Fruit fly (Drosophila melanogaster) whole organism, embryonic: Measurements from ENCODE around the gene CG32712.
A peak's percentile ranks its signal among the peaks of the same experiment; 100 is the strongest.

Experiments
- ATbp ChIP-seq: fragments of 200-800 bp; sonication (Bioruptor generic); optimal IDR thresholded peaks from 2 replicates; lab custom pipeline; 2017; ENCODE audit warnings: missing biosample characterization, mild to moderate bottlenecking, missing genetic modification characterization, missing genetic modification reagents
- Bteb2 ChIP-seq: fragments of 200-800 bp; sonication (Bioruptor generic); optimal IDR thresholded peaks from 2 replicates; lab custom pipeline; 2016; ENCODE audit warnings: missing biosample characterization, missing genetic modification characterization
- CG12659 ChIP-seq: fragments of 200-800 bp; sonication (Bioruptor generic); optimal IDR thresholded peaks from 3 replicates; lab custom pipeline; 2017; ENCODE audit warnings: mild to moderate bottlenecking, missing biosample characterization, missing genetic modification reagents, missing genetic modification characterization
- CG14050 ChIP-seq: fragments of 200-800 bp; sonication (Bioruptor generic); IDR thresholded peaks from 3 replicates; pipeline ENCODE4 v1.3.6; 2022; ENCODE audit warnings: missing biosample characterization, missing genetic modification characterization
- CG14965 ChIP-seq: fragments of 200-800 bp; sonication (Bioruptor generic); optimal IDR thresholded peaks from 2 replicates; lab custom pipeline; 2016; ENCODE audit warnings: missing biosample characterization, missing genetic modification characterization, borderline replicate concordance
- CG15269 ChIP-seq: fragments of 200-800 bp; sonication (Bioruptor generic); optimal IDR thresholded peaks from 2 replicates; lab custom pipeline; 2018; ENCODE audit warnings: missing biosample characterization, mild to moderate bottlenecking, missing genetic modification characterization, moderate library complexity
- CG16813 ChIP-seq: fragments of 200-800 bp; sonication (Bioruptor generic); IDR thresholded peaks from 3 replicates; pipeline ENCODE4 v1.3.6; 2022; ENCODE audit warnings: missing biosample characterization, missing genetic modification characterization; ENCODE audit not compliant: partially characterized antibody
- CG17186 ChIP-seq: fragments of 200-800 bp; sonication (Bioruptor generic); optimal IDR thresholded peaks from 3 replicates; lab custom pipeline; 2017; ENCODE audit warnings: missing biosample characterization, missing genetic modification reagents, missing genetic modification characterization
- CG17359 ChIP-seq: fragments of 200-800 bp; sonication (Bioruptor generic); optimal IDR thresholded peaks from 3 replicates; lab custom pipeline; 2018; ENCODE audit warnings: missing biosample characterization, mild to moderate bottlenecking, missing genetic modification characterization, moderate library complexity
- CG3163 ChIP-seq: fragments of 200-800 bp; sonication (Bioruptor generic); optimal IDR thresholded peaks from 3 replicates; lab custom pipeline; 2016; ENCODE audit warnings: missing biosample characterization, missing genetic modification characterization
- CG3726 ChIP-seq: fragments of 200-800 bp; sonication (Bioruptor generic); IDR thresholded peaks from 3 replicates; pipeline ENCODE4, ENCODE4 v1.3.6; 2022; ENCODE audit warnings: missing biosample characterization, missing genetic modification characterization
- CG4424 ChIP-seq: fragments of 200-800 bp; sonication (Bioruptor generic); optimal IDR thresholded peaks from 3 replicates; lab custom pipeline; 2016; ENCODE audit warnings: missing biosample characterization, missing genetic modification characterization
- CG6813 ChIP-seq: fragments of 200-800 bp; sonication (Bioruptor generic); optimal IDR thresholded peaks from 2 replicates; lab custom pipeline; 2017; ENCODE audit warnings: missing biosample characterization, missing genetic modification characterization, mild to moderate bottlenecking, moderate library complexity, missing genetic modification reagents
- CG7556 ChIP-seq: fragments of 200-800 bp; sonication (Bioruptor generic); optimal IDR thresholded peaks from 2 replicates; lab custom pipeline; 2017; ENCODE audit warnings: missing biosample characterization, mild to moderate bottlenecking, missing genetic modification characterization
- CG8388 ChIP-seq: fragments of 200-800 bp; sonication (Bioruptor generic); optimal IDR thresholded peaks from 2 replicates; lab custom pipeline; 2019; ENCODE audit warnings: missing biosample characterization, mild to moderate bottlenecking, missing genetic modification characterization, moderate library complexity
- CoRest ChIP-seq: fragments of 200-800 bp; sonication (Bioruptor generic); optimal IDR thresholded peaks from 3 replicates; lab custom pipeline; 2018; ENCODE audit warnings: missing biosample characterization, mild to moderate bottlenecking, missing genetic modification characterization, moderate library complexity
- E2f1 ChIP-seq: fragments of 200-800 bp; sonication (Bioruptor generic); IDR thresholded peaks from 2 replicates; pipeline ENCODE4 v1.3.6; 2022; ENCODE audit warnings: missing biosample characterization, missing genetic modification characterization
- Ets97D ChIP-seq: fragments of 200-800 bp; sonication (Bioruptor generic); optimal IDR thresholded peaks from 3 replicates; lab custom pipeline; 2016; ENCODE audit warnings: missing biosample characterization, missing genetic modification characterization
- Fer2 ChIP-seq: fragments of 200-800 bp; sonication (Bioruptor generic); optimal IDR thresholded peaks from 2 replicates; lab custom pipeline; 2018; ENCODE audit warnings: missing biosample characterization, mild to moderate bottlenecking, missing genetic modification characterization, moderate library complexity
- GATAe ChIP-seq: fragments of 200-800 bp; sonication (Bioruptor generic); conservative IDR thresholded peaks from 2 replicates; pipeline ENCODE4 v1.3.6; 2022; ENCODE audit warnings: missing biosample characterization, missing genetic modification characterization
- HLH54F ChIP-seq: fragments of 200-800 bp; sonication (Bioruptor generic); optimal IDR thresholded peaks from 3 replicates; lab custom pipeline; 2016; ENCODE audit warnings: missing biosample characterization, missing genetic modification characterization
- Jarid2 ChIP-seq: fragments of 200-800 bp; sonication (Bioruptor generic); optimal IDR thresholded peaks from 3 replicates; lab custom pipeline; 2017; ENCODE audit warnings: mild to moderate bottlenecking, missing biosample characterization, missing genetic modification reagents, missing genetic modification characterization
- Lpt ChIP-seq: fragments of >200 bp; optimal IDR thresholded peaks from 2 replicates; lab custom pipeline; 2018; ENCODE audit warnings: missing biosample characterization, missing genetic modification characterization
- NC2β ChIP-seq: fragments of 200-800 bp; sonication (Bioruptor generic); optimal IDR thresholded peaks from 2 replicates; lab custom pipeline; 2016; ENCODE audit warnings: missing biosample characterization, missing genetic modification characterization
- Oli ChIP-seq: fragments of 200-800 bp; sonication (Bioruptor generic); optimal IDR thresholded peaks from 2 replicates; lab custom pipeline; 2018; ENCODE audit warnings: missing biosample characterization, mild to moderate bottlenecking, missing genetic modification characterization, moderate library complexity
- Ravus ChIP-seq: fragments of 200-800 bp; sonication (Bioruptor generic); IDR thresholded peaks from 2 replicates; pipeline ENCODE4 v1.3.6; 2022; ENCODE audit warnings: missing biosample characterization, missing genetic modification characterization
- Side ChIP-seq: fragments of 200-800 bp; sonication (Bioruptor generic); optimal IDR thresholded peaks from 2 replicates; lab custom pipeline; 2016; ENCODE audit warnings: missing biosample characterization, missing genetic modification characterization
- Six4 ChIP-seq: fragments of 200-800 bp; sonication (Bioruptor generic); optimal IDR thresholded peaks from 2 replicates; lab custom pipeline; 2016; ENCODE audit warnings: missing biosample characterization, missing genetic modification characterization
- abd-A ChIP-seq: fragments of 200-800 bp; sonication (Bioruptor generic); optimal IDR thresholded peaks from 3 replicates; lab custom pipeline; 2019; ENCODE audit warnings: missing biosample characterization, mild to moderate bottlenecking, missing genetic modification characterization, moderate library complexity
- ash1 ChIP-seq: fragments of 200-800 bp; sonication (Bioruptor generic); optimal IDR thresholded peaks from 2 replicates; lab custom pipeline; 2018; ENCODE audit warnings: missing biosample characterization, mild to moderate bottlenecking, missing genetic modification characterization
- btn ChIP-seq: fragments of 200-800 bp; sonication (Bioruptor generic); optimal IDR thresholded peaks from 2 replicates; lab custom pipeline; 2016; ENCODE audit warnings: missing biosample characterization, missing genetic modification characterization
- cg ChIP-seq: fragments of 200-800 bp; sonication (Bioruptor generic); optimal IDR thresholded peaks from 3 replicates; lab custom pipeline; 2019; ENCODE audit warnings: missing biosample characterization, mild to moderate bottlenecking, missing genetic modification characterization, moderate library complexity
- chinmo ChIP-seq: fragments of 200-800 bp; sonication (Bioruptor generic); IDR thresholded peaks from 4 replicates; pipeline ENCODE4 v1.3.6; 2022; ENCODE audit warnings: missing biosample characterization, missing genetic modification characterization; ENCODE audit not compliant: partially characterized antibody
- da ChIP-seq: fragments of 200-800 bp; sonication (Bioruptor generic); optimal IDR thresholded peaks from 2 replicates; lab custom pipeline; 2016; ENCODE audit warnings: missing biosample characterization, missing genetic modification characterization
- dmrt11E ChIP-seq: fragments of 200-800 bp; sonication (Bioruptor generic); optimal IDR thresholded peaks from 3 replicates; lab custom pipeline; 2018; ENCODE audit warnings: missing biosample characterization, mild to moderate bottlenecking, missing genetic modification characterization, moderate library complexity
- fru ChIP-seq: fragments of >200 bp; optimal IDR thresholded peaks from 2 replicates; lab custom pipeline; 2017
- grn ChIP-seq: fragments of 200-800 bp; sonication (Bioruptor generic); optimal IDR thresholded peaks from 3 replicates; lab custom pipeline; 2017; ENCODE audit warnings: missing biosample characterization, missing genetic modification characterization
- ham ChIP-seq: fragments of 200-800 bp; sonication (Bioruptor generic); IDR thresholded peaks from 2 replicates; pipeline ENCODE4 v1.3.6; 2022; ENCODE audit warnings: missing biosample characterization, missing genetic modification characterization
- hb ChIP-seq: fragments of 200-800 bp; sonication (Bioruptor generic); IDR thresholded peaks from 3 replicates; pipeline ENCODE4 v1.3.6; 2022; ENCODE audit warnings: missing biosample characterization, missing genetic modification characterization; ENCODE audit not compliant: partially characterized antibody
- mirr ChIP-seq: fragments of 200-800 bp; sonication (Bioruptor generic); optimal IDR thresholded peaks from 3 replicates; lab custom pipeline; 2018; ENCODE audit warnings: missing biosample characterization, mild to moderate bottlenecking, missing genetic modification characterization
- nom ChIP-seq: fragments of 200-800 bp; sonication (Bioruptor generic); optimal IDR thresholded peaks from 2 replicates; lab custom pipeline; 2017; ENCODE audit warnings: missing biosample characterization, missing genetic modification characterization, mild to moderate bottlenecking, moderate library complexity, missing genetic modification reagents
- schlank ChIP-seq: fragments of 200-800 bp; sonication (Bioruptor generic); optimal IDR thresholded peaks from 2 replicates; lab custom pipeline; 2018; ENCODE audit warnings: missing biosample characterization, mild to moderate bottlenecking, missing genetic modification characterization
- shn ChIP-seq: fragments of 200-800 bp; sonication (Bioruptor generic); optimal IDR thresholded peaks from 3 replicates; lab custom pipeline; 2016; ENCODE audit warnings: missing biosample characterization, missing genetic modification characterization
- sima ChIP-seq: fragments of 200-800 bp; sonication (Bioruptor generic); optimal IDR thresholded peaks from 2 replicates; lab custom pipeline; 2016; ENCODE audit warnings: missing biosample characterization, missing genetic modification characterization
- sob ChIP-seq: fragments of 200-800 bp; sonication (Bioruptor generic); IDR thresholded peaks from 2 replicates; pipeline ENCODE4 v1.3.6; 2022; ENCODE audit warnings: missing biosample characterization, missing genetic modification characterization
- sqz ChIP-seq: fragments of 200-800 bp; sonication (Bioruptor generic); optimal IDR thresholded peaks from 3 replicates; lab custom pipeline; 2018; ENCODE audit warnings: missing biosample characterization, mild to moderate bottlenecking, missing genetic modification characterization
- ssp ChIP-seq: fragments of 200-800 bp; sonication (Bioruptor generic); IDR thresholded peaks from 2 replicates; pipeline ENCODE4 v1.3.6; 2022; ENCODE audit warnings: missing biosample characterization, missing genetic modification characterization
- tgo ChIP-seq: fragments of 200-800 bp; sonication (Bioruptor generic); IDR thresholded peaks from 3 replicates; pipeline ENCODE4 v1.3.6; 2022; ENCODE audit warnings: missing biosample characterization, missing genetic modification characterization
- wor ChIP-seq: fragments of 200-800 bp; sonication (Bioruptor generic); IDR thresholded peaks from 2 replicates; pipeline ENCODE4 v1.3.6; 2022; ENCODE audit warnings: missing biosample characterization, missing genetic modification characterization

CG32712 gene

DNA sequence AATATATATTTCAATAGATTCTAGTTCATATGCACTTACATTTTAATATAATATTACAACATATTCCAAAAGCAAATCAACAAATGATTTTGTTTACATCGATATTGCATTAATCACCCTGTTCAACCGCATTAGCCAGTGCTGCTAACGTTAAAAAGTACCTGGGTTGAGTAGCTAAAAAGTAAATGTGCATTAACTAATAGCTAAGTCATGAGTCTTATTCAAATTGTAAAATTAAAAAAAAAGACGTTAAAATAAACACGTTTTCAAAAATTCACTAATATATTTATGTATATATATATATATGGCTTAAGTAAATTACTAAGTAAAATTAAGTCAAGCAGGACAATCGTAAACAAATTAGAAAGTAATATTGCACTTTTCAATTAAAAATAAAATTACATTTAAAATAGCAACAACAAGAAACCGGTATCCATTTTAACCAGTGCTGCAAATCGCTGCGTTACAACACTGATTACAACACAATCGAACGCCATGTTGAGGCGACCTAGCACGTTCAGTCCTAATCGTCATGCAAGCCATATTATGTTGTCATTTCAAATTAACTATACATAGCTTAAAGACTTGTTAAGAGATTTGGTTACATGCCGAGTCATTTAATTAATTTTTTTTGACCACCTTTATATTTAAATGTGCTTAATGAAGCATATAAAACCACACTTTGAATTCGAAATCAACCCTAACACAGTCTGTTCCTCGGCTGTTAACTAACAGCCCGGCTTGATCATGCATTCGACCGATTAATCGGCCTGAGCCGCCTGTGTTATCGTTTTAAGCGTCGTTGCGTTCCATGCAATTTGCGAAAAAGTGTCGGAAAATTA, 35.2 kb downstream of the CG32712 start, which contains the start of gene CG10555 (continued):
- peak; percentile 97 for TF ChIP-seq dmrt11E
- TF ChIP-seq nom (GFP tag; lab: Kevin White, UChicago), result no peak
- peak; percentile 85 for TF ChIP-seq CG12659 (GFP tag; lab: Kevin White, UChicago)
- no peak for TF ChIP-seq fru (lab: Kevin White, UChicago)
- no peak for TF ChIP-seq grn
- TF ChIP-seq CG14050, result peak; percentile 82
- peak; percentile 88 for TF ChIP-seq Ets97D (GFP tag; lab: Kevin White, UChicago)
- TF ChIP-seq CG17186 (GFP tag; lab: Kevin White, UChicago), result peak; percentile 17
- TF ChIP-seq Side (GFP tag; lab: Kevin White, UChicago), result peak; percentile 77
- peak; percentile 69 for TF ChIP-seq CG15269 (tag; lab: Kevin White, UChicago)
- peak; percentile 70 for TF ChIP-seq Fer2 (tag; lab: Kevin White, UChicago)
- peak; percentile 85 for TF ChIP-seq hb (GFP tag; lab: Robert Waterston, UW)
- TF ChIP-seq chinmo (GFP tag; lab: Robert Waterston, UW), result 0 out of 4 replicates have a peak, but pooled peaks have one; percentile 38
- no peak for TF ChIP-seq Lpt
- TF ChIP-seq da (GFP tag; lab: Kevin White, UChicago), result peak; percentile 80
- peak; percentile 90 for TF ChIP-seq CoRest (tag; lab: Kevin White, UChicago)
- TF ChIP-seq abd-A, result no peak
- TF ChIP-seq CG3163 (GFP tag; lab: Kevin White, UChicago), result peak; percentile 70
- peak; percentile 60 for TF ChIP-seq CG14965 (GFP tag; lab: Kevin White, UChicago)
- TF ChIP-seq CG7556 (GFP tag; lab: Kevin White, UChicago), result peak; percentile 80
- peak; percentile 41 for TF ChIP-seq sima (GFP tag; lab: Kevin White, UChicago)
- TF ChIP-seq Six4, result peak; percentile 59
- TF ChIP-seq CG16813, result peak; percentile 83
- TF ChIP-seq CG6813, result no peak
- 0 out of 2 replicates have a peak, but pooled peaks have one; percentile 20 for TF ChIP-seq ham
- TF ChIP-seq NC2β (GFP tag; lab: Kevin White, UChicago), result peak; percentile 93
- TF ChIP-seq ATbp (GFP tag; lab: Kevin White, UChicago), result peak; percentile 43
- TF ChIP-seq sob, result peak; percentile 94
- peak; percentile 69 for TF ChIP-seq GATAe (GFP tag; lab: Robert Waterston, UW)
- peak; percentile 81 for TF ChIP-seq CG4424 (GFP tag; lab: Kevin White, UChicago)
- TF ChIP-seq shn, result peak; percentile 95
- peak; percentile 74 for TF ChIP-seq CG3726
- peak; percentile 43 for TF ChIP-seq Jarid2 (GFP tag; lab: Kevin White, UChicago)
- peak; percentile 90 for TF ChIP-seq tgo (GFP tag; lab: Robert Waterston, UW)
- TF ChIP-seq Bteb2 (GFP tag; lab: Kevin White, UChicago), result peak; percentile 88
- no peak for TF ChIP-seq ash1 (GFP tag; lab: Kevin White, UChicago)
- peak; percentile 93 for TF ChIP-seq wor (GFP tag; lab: Robert Waterston, UW)
- peak; percentile 82 for TF ChIP-seq ssp (GFP tag; lab: Robert Waterston, UW)
- TF ChIP-seq cg (GFP tag; lab: Kevin White, UChicago), result no peak
- peak; percentile 71 for TF ChIP-seq mirr (GFP tag; lab: Kevin White, UChicago)
- TF ChIP-seq E2f1 (GFP tag; lab: Robert Waterston, UW), result peak; percentile 83
- peak; percentile 16; the same call in 1 of the 2 replicates for TF ChIP-seq Ravus (GFP tag; lab: Robert Waterston, UW)
- peak; percentile 67 for TF ChIP-seq CG8388 (GFP tag; lab: Kevin White, UChicago)
- TF ChIP-seq btn (GFP tag; lab: Kevin White, UChicago), result peak; percentile 68
- TF ChIP-seq schlank (tag; lab: Kevin White, UChicago), result peak; percentile 47
- TF ChIP-seq Oli (tag; lab: Kevin White, UChicago), result peak; percentile 62
- peak; percentile 57 for TF ChIP-seq CG17359 (tag; lab: Kevin White, UChicago)
- TF ChIP-seq sqz (GFP tag; lab: Kevin White, UChicago), result no peak
- TF ChIP-seq HLH54F (GFP tag; lab: Kevin White, UChicago), result peak; percentile 95
